Fruit fly (Drosophila melanogaster) whole organism, adult: ENCODE measurements around the gene roq.

Experiments
- CG12768 ChIP-seq: fragments of 200-800 bp; sonication (Bioruptor generic); optimal IDR thresholded peaks from 2 replicates; lab custom pipeline; 2017; ENCODE audit warnings: missing biosample characterization, missing genetic modification characterization, mild to moderate bottlenecking, moderate library complexity, missing genetic modification reagents
- CG1620 ChIP-seq: fragments of 200-800 bp; sonication (Bioruptor generic); optimal IDR thresholded peaks from 2 replicates; lab custom pipeline; 2016; ENCODE audit warnings: missing biosample characterization, missing genetic modification characterization
- CG33017 ChIP-seq: fragments of 200-800 bp; sonication (Bioruptor generic); optimal IDR thresholded peaks from 2 replicates; lab custom pipeline; 2018; ENCODE audit warnings: missing biosample characterization, mild to moderate bottlenecking, missing genetic modification characterization, moderate library complexity
- CG5204 ChIP-seq: fragments of 200-800 bp; sonication (Bioruptor generic); optimal IDR thresholded peaks from 2 replicates; lab custom pipeline; 2016; ENCODE audit warnings: missing biosample characterization, missing genetic modification characterization
- CG7045 ChIP-seq: fragments of 200-800 bp; sonication (Bioruptor generic); optimal IDR thresholded peaks from 2 replicates; lab custom pipeline; 2017; ENCODE audit warnings: missing biosample characterization, mild to moderate bottlenecking, missing genetic modification characterization
- Clk ChIP-seq: fragments of 200-800 bp; sonication (Bioruptor generic); optimal IDR thresholded peaks from 2 replicates; lab custom pipeline; 2017; ENCODE audit warnings: missing biosample characterization, missing genetic modification characterization
- Crg-1 ChIP-seq: fragments of 200-800 bp; sonication (Bioruptor generic); optimal IDR thresholded peaks from 2 replicates; lab custom pipeline; 2016; ENCODE audit warnings: missing biosample characterization, missing genetic modification characterization
- Hr96 ChIP-seq: fragments of 200-800 bp; sonication (Bioruptor generic); optimal IDR thresholded peaks from 2 replicates; lab custom pipeline; 2016; ENCODE audit warnings: missing biosample characterization, missing genetic modification characterization
- Mnt ChIP-seq: fragments of 200-800 bp; sonication (Bioruptor generic); optimal IDR thresholded peaks from 2 replicates; lab custom pipeline; 2016; ENCODE audit warnings: missing biosample characterization, mild to moderate bottlenecking, missing genetic modification characterization
- cnc ChIP-seq, 2 experiments: fragments of >200 bp; optimal IDR thresholded peaks; 2 replicates each; lab custom pipeline; 2017
- ovo ChIP-seq: fragments of 200-800 bp; sonication (Bioruptor generic); optimal IDR thresholded peaks from 2 replicates; lab custom pipeline; 2016; ENCODE audit warnings: missing biosample characterization, missing genetic modification characterization
- pad ChIP-seq: fragments of 200-800 bp; sonication (Bioruptor generic); optimal IDR thresholded peaks from 3 replicates; lab custom pipeline; 2017; ENCODE audit warnings: missing biosample characterization, missing genetic modification characterization, mild to moderate bottlenecking, moderate library complexity, missing genetic modification reagents
- toe ChIP-seq: fragments of 200-800 bp; sonication (Bioruptor generic); optimal IDR thresholded peaks from 2 replicates; lab custom pipeline; 2016; ENCODE audit warnings: missing biosample characterization, missing genetic modification characterization

DNA sequence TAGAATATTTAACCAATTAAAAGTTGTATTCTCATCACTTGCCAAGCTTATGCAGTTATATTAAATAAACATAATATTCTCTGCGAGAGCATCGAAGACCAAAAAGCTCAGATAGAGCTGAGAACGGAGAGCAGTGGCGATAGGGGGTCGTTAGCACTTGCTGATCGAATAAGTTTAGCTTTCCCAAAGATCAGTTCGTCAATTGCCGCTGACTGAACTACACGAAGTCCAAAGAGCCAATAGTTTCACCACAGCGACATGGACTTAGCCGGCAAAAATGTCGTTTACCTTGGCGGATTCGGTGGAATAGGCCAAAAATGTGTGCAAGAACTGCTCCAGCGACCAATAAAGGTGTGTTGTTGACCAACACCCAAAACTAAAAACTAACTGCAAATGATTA is 10.2 kb downstream of the roq start, which contains the start of gene CG4842:
- no peak for TF ChIP-seq CG12768
- TF ChIP-seq CG33017 (tag; lab: Kevin White, UChicago) = no peak
- no peak for TF ChIP-seq Hr96 (GFP tag; lab: Kevin White, UChicago)
- no peak for TF ChIP-seq cnc (optimal IDR thresholded peaks at IDR 0.05; lab: Kevin White, UChicago)
- no peak for TF ChIP-seq toe (GFP tag; lab: Kevin White, UChicago)
- no peak for TF ChIP-seq ovo (GFP tag; lab: Kevin White, UChicago)
- no peak for TF ChIP-seq Crg-1 (GFP tag; lab: Kevin White, UChicago)
- TF ChIP-seq pad = no peak
- no peak for TF ChIP-seq Mnt
- TF ChIP-seq CG5204 (GFP tag; lab: Kevin White, UChicago) = no peak
- no peak for TF ChIP-seq CG1620
- TF ChIP-seq Clk (GFP tag; lab: Kevin White, UChicago) = no peak
- TF ChIP-seq CG7045 (GFP tag; lab: Kevin White, UChicago) = no peak
